Worm (Caenorhabditis elegans) whole organism, midembryonic: ENCODE results near the gene kin-34.

Experiments used
- klf-2 ChIP-seq: fragments of 200-800 bp; sonication (Bioruptor generic); conservative IDR thresholded peaks from 2 replicates; pipeline ENCODE4 v1.3.6; 2022; ENCODE audit warnings: missing genetic modification reagents, missing genetic modification characterization, missing compliant biosample characterization
- ref-1 ChIP-seq: fragments of 200-800 bp; sonication (Bioruptor generic); conservative IDR thresholded peaks from 2 replicates; pipeline ENCODE4 v1.3.6; 2022; ENCODE audit warnings: missing genetic modification reagents, missing genetic modification characterization, missing compliant biosample characterization
- ztf-29 ChIP-seq: fragments of 200-800 bp; sonication (Bioruptor generic); IDR thresholded peaks from 2 replicates; pipeline ENCODE4 v1.3.6; 2022; ENCODE audit warnings: missing genetic modification reagents, missing genetic modification characterization, missing compliant biosample characterization

- no peak for TF ChIP-seq klf-2 (GFP tag; lab: Robert Waterston, UW)
- TF ChIP-seq ztf-29 (GFP tag; lab: Robert Waterston, UW) = no peak
- TF ChIP-seq ref-1 = no peak
These were observed 29.1 kb downstream of the kin-34 start, which contains the start of gene srh-78 for ce11 chrV:216847-217246.
